Worm (Caenorhabditis elegans): ENCODE data around the gene ZC443.1.

DNA sequence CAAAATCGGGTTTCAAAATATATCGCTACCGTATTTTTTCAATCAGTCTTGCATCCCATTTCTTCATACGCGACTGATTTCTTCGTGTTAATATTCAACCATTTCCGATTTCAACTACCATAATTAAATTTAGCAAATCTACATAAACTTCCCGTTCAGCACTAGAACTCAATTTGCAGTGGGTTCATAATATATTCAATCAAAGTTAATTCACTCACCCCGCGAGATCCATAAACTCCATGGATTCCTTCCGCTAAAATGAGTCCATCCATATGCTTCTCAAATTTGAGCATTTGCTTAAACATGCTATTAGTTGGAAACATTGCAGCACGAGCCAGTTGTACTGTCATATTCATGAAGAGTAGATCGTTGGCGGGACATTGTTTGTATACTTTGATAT, 8.6 kb upstream of the ZC443.1 start:
- TF ChIP-seq lin-15B (tag; optimal IDR thresholded peaks at IDR 0.05): no peak
- no peak for TF ChIP-seq nhr-28 (tag; optimal IDR thresholded peaks at IDR 0.05)
- no peak for TF ChIP-seq ceh-88 (GFP tag; IDR thresholded peaks at IDR 0.05)
- TF ChIP-seq ztf-11 (tag; optimal IDR thresholded peaks at IDR 0.05): no peak
- TF ChIP-seq skn-1 (tag; optimal IDR thresholded peaks at IDR 0.05): no peak
- no peak for TF ChIP-seq lin-14 (GFP tag; optimal IDR thresholded peaks at IDR 0.05)
- no peak for TF ChIP-seq fkh-10 (GFP tag; optimal IDR thresholded peaks at IDR 0.05)
- no peak for TF ChIP-seq ets-5 (GFP tag; IDR thresholded peaks at IDR 0.05)
